Worm (Caenorhabditis elegans): Measurements from ENCODE around the gene aakg-1.

aakg-1 gene

DNA sequence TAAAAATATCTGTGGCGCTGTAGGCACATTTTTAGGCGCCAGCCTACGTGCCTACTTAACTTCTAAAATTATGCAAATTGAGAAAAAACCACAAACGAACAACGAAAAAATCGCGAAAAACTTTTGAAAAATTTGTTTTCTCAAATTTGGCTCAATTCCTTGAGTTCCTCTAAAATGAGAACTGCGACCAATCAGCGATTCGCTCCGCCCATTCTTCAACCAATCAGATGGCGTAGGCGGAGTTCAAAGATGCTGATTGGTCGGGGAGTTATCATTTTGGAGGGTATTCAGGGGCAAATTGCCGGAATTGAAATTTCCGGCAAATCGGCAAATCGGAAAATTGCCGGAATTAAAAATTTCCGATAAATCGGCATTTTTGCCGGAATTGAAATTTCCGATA lies 10.6 kb upstream of the aakg-1 start:
- TF ChIP-seq flh-1 (GFP tag; optimal IDR thresholded peaks at IDR 0.05): no peak
- no peak for TF ChIP-seq ces-1 (GFP tag; optimal IDR thresholded peaks at IDR 0.05)

DNA sequence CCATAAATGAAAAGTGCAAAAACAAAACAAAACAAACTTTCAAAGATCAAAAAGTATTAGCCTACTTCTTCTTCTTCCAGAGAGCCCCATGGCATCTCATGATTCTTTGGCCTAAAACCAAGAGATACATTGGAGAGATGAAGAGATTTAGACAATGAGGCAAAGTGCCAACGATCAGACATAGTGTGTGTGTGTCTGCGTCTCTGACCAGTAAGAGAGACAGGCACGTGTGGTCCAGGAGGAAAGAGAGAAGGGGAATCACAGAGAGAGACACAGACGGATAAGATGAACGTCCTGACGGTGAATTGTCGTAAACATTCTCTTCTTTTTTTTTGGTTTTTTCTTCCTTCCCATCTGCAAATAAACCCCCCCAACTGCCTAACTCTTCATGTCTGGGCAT lies 8.3 kb upstream of the aakg-1 start:
- peak; percentile 29 for TF ChIP-seq nhr-237 (tag; optimal IDR thresholded peaks at IDR 0.05)
- no peak for TF ChIP-seq nhr-12 (tag; optimal IDR thresholded peaks at IDR 0.05)
- peak; percentile 36 for TF ChIP-seq sptf-1 (tag; optimal IDR thresholded peaks at IDR 0.05)
- no peak for TF ChIP-seq ceh-83 (GFP tag; optimal IDR thresholded peaks at IDR 0.05)
- TF ChIP-seq sem-2 (GFP tag; optimal IDR thresholded peaks at IDR 0.05): no peak
- TF ChIP-seq tbx-8 (GFP tag; optimal IDR thresholded peaks at IDR 0.05): no peak
- TF ChIP-seq mab-5 (tag; optimal IDR thresholded peaks at IDR 0.05): no peak
- TF ChIP-seq bed-3 (GFP tag; optimal IDR thresholded peaks at IDR 0.05): no peak
- no peak for TF ChIP-seq snpc-4 (tag; optimal IDR thresholded peaks at IDR 0.05)
- TF ChIP-seq elt-1 (tag; optimal IDR thresholded peaks at IDR 0.05; ENCODE audit: borderline replicate concordance, insufficient read depth): no peak
- TF ChIP-seq unc-62 (GFP tag; optimal IDR thresholded peaks at IDR 0.05): peak; percentile 90
- peak; percentile 42 for TF ChIP-seq lin-13 (tag; optimal IDR thresholded peaks at IDR 0.05)
- no peak for TF ChIP-seq lin-32 (GFP tag; optimal IDR thresholded peaks at IDR 0.05)
- no peak for TF ChIP-seq unc-120 (tag; optimal IDR thresholded peaks at IDR 0.05; ENCODE audit: poor library complexity, severe bottlenecking)
- peak; percentile 96 for TF ChIP-seq hlh-1 (tag; optimal IDR thresholded peaks at IDR 0.05)
- TF ChIP-seq ztf-11 (tag; optimal IDR thresholded peaks at IDR 0.05): no peak
- no peak for TF ChIP-seq ceh-39 (tag; optimal IDR thresholded peaks at IDR 0.05)
- no peak for TF ChIP-seq M03D4.4 (tag; optimal IDR thresholded peaks at IDR 0.05)
- peak; percentile 77 for TF ChIP-seq lsy-2 (tag; optimal IDR thresholded peaks at IDR 0.05)
- peak; percentile 77 for TF ChIP-seq ces-1 (GFP tag; optimal IDR thresholded peaks at IDR 0.05)
- peak; percentile 67 for TF ChIP-seq pha-4 (tag; optimal IDR thresholded peaks at IDR 0.05)
- TF ChIP-seq flh-1 (GFP tag; optimal IDR thresholded peaks at IDR 0.05): no peak
- TF ChIP-seq unc-39 (tag; optimal IDR thresholded peaks at IDR 0.05): no peak
- TF ChIP-seq ceh-43 (GFP tag; optimal IDR thresholded peaks at IDR 0.05): no peak
- peak; percentile 29 for TF ChIP-seq elt-3 (tag; optimal IDR thresholded peaks at IDR 0.05)
- peak; percentile 43 for TF ChIP-seq nhr-2 (tag; optimal IDR thresholded peaks at IDR 0.05)
- no peak for TF ChIP-seq nhr-76 (tag; optimal IDR thresholded peaks at IDR 0.05)
- TF ChIP-seq zip-8 (tag; optimal IDR thresholded peaks at IDR 0.05): no peak
- peak; percentile 19 for TF ChIP-seq mls-2 (tag; optimal IDR thresholded peaks at IDR 0.05)
- no peak for TF ChIP-seq nhr-28 (tag; optimal IDR thresholded peaks at IDR 0.05)
- TF ChIP-seq ham-2 (GFP tag; optimal IDR thresholded peaks at IDR 0.05): no peak
- TF ChIP-seq blmp-1 (tag; optimal IDR thresholded peaks at IDR 0.05): no peak
- peak; percentile 76 for TF ChIP-seq mep-1 (tag; optimal IDR thresholded peaks at IDR 0.05)
- TF ChIP-seq drap-1 (GFP tag; optimal IDR thresholded peaks at IDR 0.05): peak; percentile 6
- TF ChIP-seq cnd-1 (tag; optimal IDR thresholded peaks at IDR 0.05): no peak

DNA sequence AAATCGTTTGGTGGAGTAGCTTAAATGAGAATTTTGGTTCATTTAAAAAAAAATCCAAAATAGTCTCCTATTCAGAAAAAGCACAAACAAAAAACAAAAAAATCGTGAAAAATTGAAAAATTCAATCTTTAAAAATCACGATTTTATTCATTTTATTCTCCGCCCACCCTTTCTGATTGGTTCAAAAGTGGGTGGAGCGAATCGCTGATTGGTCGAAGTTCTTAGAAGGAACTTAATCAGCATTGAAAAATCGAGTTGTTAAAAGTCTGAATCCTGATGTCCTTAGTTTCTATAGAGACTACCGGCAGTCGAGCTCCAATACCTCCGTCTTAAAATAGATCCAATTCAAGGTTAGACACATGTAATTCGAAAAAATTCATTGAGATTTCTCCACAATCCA lies 5.3 kb downstream of the aakg-1 start:
- TF ChIP-seq cnd-1 (tag; optimal IDR thresholded peaks at IDR 0.05): no peak

DNA sequence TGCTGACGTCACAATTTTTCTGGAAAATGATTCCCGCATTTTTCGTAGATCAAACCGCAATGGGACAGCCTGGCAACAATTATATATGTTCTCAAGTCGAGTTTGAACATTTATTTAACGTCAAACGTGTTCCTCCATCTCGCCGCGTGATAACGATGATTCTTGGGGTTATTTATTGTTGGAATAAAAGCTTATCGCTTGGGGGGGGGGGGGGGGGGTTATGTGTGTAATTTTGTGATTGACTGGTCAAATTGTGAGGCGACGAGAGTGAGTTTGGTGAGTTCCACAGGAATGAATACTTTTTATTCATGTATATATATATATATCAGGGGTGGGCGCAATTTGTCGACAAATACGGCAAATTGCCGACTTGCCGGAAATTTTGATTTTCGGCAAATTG lies 6.2 kb downstream of the aakg-1 start:
- TF ChIP-seq cnd-1 (tag; optimal IDR thresholded peaks at IDR 0.05) (no peak), nhr-76 (tag; optimal IDR thresholded peaks at IDR 0.05) (no peak), nhr-2 (tag; optimal IDR thresholded peaks at IDR 0.05) (no peak), hlh-1 (tag; optimal IDR thresholded peaks at IDR 0.05) (no peak), ham-2 (GFP tag; optimal IDR thresholded peaks at IDR 0.05) (no peak), nhr-28 (tag; optimal IDR thresholded peaks at IDR 0.05) (no peak), ceh-39 (tag; optimal IDR thresholded peaks at IDR 0.05) (no peak), bed-3 (GFP tag; optimal IDR thresholded peaks at IDR 0.05) (no peak), unc-120 (tag; optimal IDR thresholded peaks at IDR 0.05; ENCODE audit: poor library complexity, severe bottlenecking) (no peak), unc-39 (tag; optimal IDR thresholded peaks at IDR 0.05) (no peak), tbx-8 (GFP tag; optimal IDR thresholded peaks at IDR 0.05) (no peak), lsy-2 (tag; optimal IDR thresholded peaks at IDR 0.05) (no peak), nhr-237 (tag; optimal IDR thresholded peaks at IDR 0.05) (no peak), M03D4.4 (tag; optimal IDR thresholded peaks at IDR 0.05) (no peak)
